Fruit fly (Drosophila melanogaster) whole organism, wandering third instar larva: ENCODE data around the gene CG14341.

Experiments used
- Abd-B ChIP-seq: fragments of >200 bp; optimal IDR thresholded peaks from 2 replicates; lab custom pipeline; 2017; ENCODE audit warnings: missing biosample characterization, missing genetic modification characterization
- Dfd ChIP-seq: fragments of >200 bp; optimal IDR thresholded peaks from 2 replicates; lab custom pipeline; 2017; ENCODE audit warnings: missing biosample characterization, missing genetic modification characterization
- Dif ChIP-seq: fragments of 200-275, 200-300 bp; sonication (Bioruptor generic); optimal IDR thresholded peaks from 2 replicates; lab custom pipeline; 2018; ENCODE audit warnings: missing biosample characterization, missing genetic modification characterization; ENCODE audit not compliant: partially characterized antibody
- Mio ChIP-seq: sonication (Bioruptor generic); optimal IDR thresholded peaks from 2 replicates; lab custom pipeline; 2016; ENCODE audit warnings: missing biosample characterization, missing genetic modification characterization
- sage ChIP-seq: fragments of 200-800 bp; sonication (Bioruptor generic); optimal IDR thresholded peaks from 2 replicates; lab custom pipeline; 2016; ENCODE audit warnings: missing biosample characterization, mild to moderate bottlenecking, missing genetic modification characterization
- usp ChIP-seq: fragments of >200 bp; optimal IDR thresholded peaks from 2 replicates; lab custom pipeline; 2017; ENCODE audit warnings: missing biosample characterization, missing genetic modification characterization
- woc ChIP-seq: sonication (Bioruptor generic); optimal IDR thresholded peaks from 2 replicates; lab custom pipeline; 2016; ENCODE audit warnings: missing biosample characterization, mild to moderate bottlenecking, missing genetic modification characterization

- TF ChIP-seq sage (GFP tag; lab: Kevin White, UChicago) (no peak), woc (GFP tag; lab: Kevin White, UChicago) (peak; percentile 60), Abd-B (no peak), Dif (GFP tag; lab: Kevin White, UChicago) (no peak), usp (GFP tag; lab: Kevin White, UChicago) (no peak), Dfd (no peak), Mio (GFP tag; lab: Kevin White, UChicago) (no peak)
Observed at dm6 chr2L:1128932-1129887, 37.1 kb upstream of the CG14341 start, which contains the start of the genes Pino and TBC1D23.
